Fruit fly (Drosophila melanogaster) whole organism, pupa: ENCODE results near the gene Sfp77F.
A peak's percentile ranks its signal among the peaks of the same experiment; 100 is the strongest.

Experiments
- CG10348 ChIP-seq: fragments of 200-800 bp; sonication (Bioruptor generic); IDR thresholded peaks from 2 replicates; pipeline ENCODE4 v1.3.6; 2022; ENCODE audit warnings: missing biosample characterization, missing genetic modification characterization
- CG12605 ChIP-seq: fragments of 200-800 bp; sonication (Bioruptor generic); IDR thresholded peaks from 2 replicates; pipeline ENCODE4 v1.3.6; 2022; ENCODE audit warnings: missing biosample characterization, missing genetic modification characterization
- CG13204 ChIP-seq: fragments of 200-800 bp; sonication (Bioruptor generic); optimal IDR thresholded peaks from 2 replicates; lab custom pipeline; 2018; ENCODE audit warnings: missing biosample characterization, mild to moderate bottlenecking, missing genetic modification characterization, moderate library complexity
- CG14655 ChIP-seq: fragments of 200-800 bp; sonication (Bioruptor generic); optimal IDR thresholded peaks from 3 replicates; lab custom pipeline; 2017; ENCODE audit warnings: mild to moderate bottlenecking, missing biosample characterization, missing genetic modification reagents, missing genetic modification characterization
- CG15710 ChIP-seq: fragments of 200-800 bp; sonication (Bioruptor generic); optimal IDR thresholded peaks from 2 replicates; lab custom pipeline; 2018; ENCODE audit warnings: missing biosample characterization, mild to moderate bottlenecking, missing genetic modification characterization, moderate library complexity
- CG17806 ChIP-seq: fragments of 200-800 bp; sonication (Bioruptor generic); optimal IDR thresholded peaks from 2 replicates; lab custom pipeline; 2018; ENCODE audit warnings: missing biosample characterization, mild to moderate bottlenecking, missing genetic modification characterization, moderate library complexity
- CG32121 ChIP-seq: fragments of 200-800 bp; sonication (Bioruptor generic); IDR thresholded peaks from 2 replicates; pipeline ENCODE4 v1.3.6; 2022; ENCODE audit warnings: missing biosample characterization, missing genetic modification characterization
- CG34367 ChIP-seq: fragments of 200-800 bp; sonication (Bioruptor generic); optimal IDR thresholded peaks from 2 replicates; lab custom pipeline; 2018; ENCODE audit warnings: missing biosample characterization, mild to moderate bottlenecking, missing genetic modification characterization
- CG4496 ChIP-seq: fragments of 200-800 bp; sonication (Bioruptor generic); IDR thresholded peaks from 3 replicates; pipeline ENCODE4 v1.3.6; 2022; ENCODE audit warnings: missing biosample characterization, missing genetic modification characterization
- CG8159 ChIP-seq: fragments of 200-800 bp; sonication (Bioruptor generic); optimal IDR thresholded peaks from 3 replicates; lab custom pipeline; 2018; ENCODE audit warnings: missing biosample characterization, mild to moderate bottlenecking, missing genetic modification characterization, moderate library complexity
- CG8301 ChIP-seq: fragments of 200-800 bp; sonication (Bioruptor generic); optimal IDR thresholded peaks from 2 replicates; lab custom pipeline; 2018; ENCODE audit warnings: missing biosample characterization, mild to moderate bottlenecking, missing genetic modification characterization
- CG9948 ChIP-seq: fragments of 200-800 bp; sonication (Bioruptor generic); optimal IDR thresholded peaks from 2 replicates; lab custom pipeline; 2018; ENCODE audit warnings: missing biosample characterization, mild to moderate bottlenecking, missing genetic modification characterization, moderate library complexity
- D1 ChIP-seq: fragments of 200-800 bp; sonication (Bioruptor generic); optimal IDR thresholded peaks from 2 replicates; lab custom pipeline; 2018; ENCODE audit warnings: missing biosample characterization, mild to moderate bottlenecking, missing genetic modification characterization, moderate library complexity
- EcR ChIP-seq: fragments of 200-800 bp; sonication (Bioruptor generic); optimal IDR thresholded peaks from 3 replicates; lab custom pipeline; 2019; ENCODE audit warnings: missing biosample characterization, missing genetic modification characterization, mild to moderate bottlenecking, moderate library complexity, missing genetic modification reagents
- Ets98B ChIP-seq: fragments of 200-800 bp; sonication (Bioruptor generic); IDR thresholded peaks from 2 replicates; pipeline ENCODE4 v1.3.6; 2022; ENCODE audit warnings: missing biosample characterization, missing genetic modification characterization
- Pif1A ChIP-seq: fragments of 200-800 bp; sonication (Bioruptor generic); optimal IDR thresholded peaks from 3 replicates; lab custom pipeline; 2016; ENCODE audit warnings: missing biosample characterization, missing genetic modification characterization
- Pif1B ChIP-seq: fragments of 200-800 bp; sonication (Bioruptor generic); optimal IDR thresholded peaks from 3 replicates; lab custom pipeline; 2016; ENCODE audit warnings: missing biosample characterization, missing genetic modification characterization
- Snoo ChIP-seq: fragments of 200-800 bp; sonication (Bioruptor generic); optimal IDR thresholded peaks from 3 replicates; lab custom pipeline; 2017; ENCODE audit warnings: missing biosample characterization, mild to moderate bottlenecking, missing genetic modification characterization, inconsistent platforms
- fd96Ca ChIP-seq: fragments of 200-800 bp; sonication (Bioruptor generic); IDR thresholded peaks from 3 replicates; pipeline ENCODE4 v1.3.6; 2022; ENCODE audit warnings: missing biosample characterization, missing genetic modification characterization
- gl ChIP-seq: fragments of 200-800 bp; sonication (Bioruptor generic); optimal IDR thresholded peaks from 2 replicates; lab custom pipeline; 2018; ENCODE audit warnings: missing biosample characterization, mild to moderate bottlenecking, missing genetic modification characterization
- rn ChIP-seq: fragments of 200-800 bp; sonication (Bioruptor generic); IDR thresholded peaks from 2 replicates; pipeline ENCODE4 v1.3.6; 2022; ENCODE audit warnings: missing biosample characterization, missing genetic modification characterization

Sfp77F gene

dm6 chr3L:20915111-20915510 is 17.9 kb upstream of the Sfp77F start:
- TF ChIP-seq CG9948 (tag; lab: Kevin White, UChicago) = no peak
- TF ChIP-seq, all 21 proteins: peak for 0

- TF ChIP-seq Pif1B (GFP tag; lab: Kevin White, UChicago) (peak; percentile 14), CG12605 (GFP tag; lab: Robert Waterston, UW) (no peak; the same call in 1 of the 2 replicates), Ets98B (GFP tag; lab: Robert Waterston, UW) (no peak; the same call in none of the 2 replicates), CG14655 (GFP tag; lab: Kevin White, UChicago) (peak; percentile 84), CG8159 (tag; lab: Kevin White, UChicago) (peak; percentile 63), CG34367 (tag; lab: Kevin White, UChicago) (peak; percentile 28), gl (tag; lab: Kevin White, UChicago) (no peak), Pif1A (GFP tag; lab: Kevin White, UChicago) (peak; percentile 8), fd96Ca (GFP tag; lab: Robert Waterston, UW) (no peak), EcR (GFP tag; lab: Kevin White, UChicago) (no peak), Snoo (tag; lab: Kevin White, UChicago) (no peak), CG15710 (peak; percentile 58), CG32121 (GFP tag; lab: Robert Waterston, UW) (peak; percentile 16; the same call in 1 of the 2 replicates), CG17806 (tag; lab: Kevin White, UChicago) (peak; percentile 68), CG4496 (0 out of 3 replicates have a peak, but pooled peaks have one; percentile 38), CG10348 (GFP tag; lab: Robert Waterston, UW) (no peak), CG13204 (GFP tag; lab: Kevin White, UChicago) (no peak), CG9948 (tag; lab: Kevin White, UChicago) (peak; percentile 78), D1 (tag; lab: Kevin White, UChicago) (peak; percentile 26), CG8301 (tag; lab: Kevin White, UChicago) (peak; percentile 66), rn (no peak)
Measured at dm6 chr3L:20914375-20914774, 17.2 kb upstream of the Sfp77F start.

dm6 chr3L:20906959-20907358 is 9.7 kb upstream of the Sfp77F start:
- no peak for TF ChIP-seq CG32121 (GFP tag; lab: Robert Waterston, UW)

dm6 chr3L:20905495-20905894 is 8.3 kb upstream of the Sfp77F start, which contains the start of gene CG11458:
TSS of gene CG11458 (plus strand) at chr3L:20905795.
- no peak for TF ChIP-seq CG12605 (GFP tag; lab: Robert Waterston, UW)
- no peak for TF ChIP-seq rn
- TF ChIP-seq CG32121 (GFP tag; lab: Robert Waterston, UW) = no peak
- no peak for TF ChIP-seq CG8159 (tag; lab: Kevin White, UChicago)
- TF ChIP-seq fd96Ca (GFP tag; lab: Robert Waterston, UW) = no peak
- no peak for TF ChIP-seq Pif1B (GFP tag; lab: Kevin White, UChicago)
- TF ChIP-seq CG14655 (GFP tag; lab: Kevin White, UChicago) = no peak
- no peak for TF ChIP-seq CG4496
- no peak for TF ChIP-seq CG9948 (tag; lab: Kevin White, UChicago)
- no peak for TF ChIP-seq Pif1A (GFP tag; lab: Kevin White, UChicago)
- no peak for TF ChIP-seq CG34367 (tag; lab: Kevin White, UChicago)

dm6 chr3L:20900996-20901395 is 3.8 kb upstream of the Sfp77F start:
- no peak for TF ChIP-seq rn
- no peak for TF ChIP-seq CG10348 (GFP tag; lab: Robert Waterston, UW)

- TF ChIP-seq CG10348 (GFP tag; lab: Robert Waterston, UW) (no peak), fd96Ca (GFP tag; lab: Robert Waterston, UW) (no peak), Ets98B (GFP tag; lab: Robert Waterston, UW) (no peak)
Measured at dm6 chr3L:20885172-20885571, 12.0 kb downstream of the Sfp77F start, which contains the start of gene CG32432. TSS of gene CG32432 (minus strand) at chr3L:20885188.

- TF ChIP-seq CG10348 (GFP tag; lab: Robert Waterston, UW) (no peak), gl (tag; lab: Kevin White, UChicago) (no peak), Pif1A (GFP tag; lab: Kevin White, UChicago) (no peak), EcR (GFP tag; lab: Kevin White, UChicago) (no peak), Snoo (tag; lab: Kevin White, UChicago) (no peak), CG14655 (GFP tag; lab: Kevin White, UChicago) (no peak), Ets98B (GFP tag; lab: Robert Waterston, UW) (no peak), CG12605 (GFP tag; lab: Robert Waterston, UW) (no peak), CG32121 (GFP tag; lab: Robert Waterston, UW) (no peak), CG9948 (tag; lab: Kevin White, UChicago) (no peak), CG4496 (no peak), CG8159 (tag; lab: Kevin White, UChicago) (no peak), fd96Ca (GFP tag; lab: Robert Waterston, UW) (no peak), rn (no peak)
Measured at dm6 chr3L:20883969-20884368, 13.2 kb downstream of the Sfp77F start.
